Worm (Caenorhabditis elegans) whole organism, young adult: ENCODE measurements around the gene C15H9.2.

Experiments used
- B0035.1 ChIP-seq: sonication (generic microtip); optimal IDR thresholded peaks from 2 replicates; lab custom pipeline; 2016; ENCODE audit warnings: missing genetic modification characterization, mild to moderate bottlenecking, missing compliant biosample characterization, missing genotype, missing genetic modification reagents
- F10E7.11 ChIP-seq: sonication (generic microtip); optimal IDR thresholded peaks from 2 replicates; lab custom pipeline; 2017; ENCODE audit warnings: mild to moderate bottlenecking, missing genetic modification characterization, moderate library complexity, missing compliant biosample characterization
- F33H1.4 ChIP-seq: fragments of 200-800 bp; sonication (Bioruptor generic); IDR thresholded peaks from 2 replicates; pipeline ENCODE4 v1.3.6; 2022; ENCODE audit warnings: missing genetic modification reagents, missing genetic modification characterization, missing compliant biosample characterization
- F55B11.4 ChIP-seq: sonication (generic microtip); optimal IDR thresholded peaks from 2 replicates; lab custom pipeline; 2016; ENCODE audit warnings: missing compliant biosample characterization, missing genetic modification characterization, borderline replicate concordance; ENCODE audit not compliant: insufficient read depth
- T26A5.8 ChIP-seq: sonication (generic microtip); optimal IDR thresholded peaks from 2 replicates; lab custom pipeline; 2016; ENCODE audit warnings: missing genetic modification characterization, missing compliant biosample characterization
- Y53G8AR.9 ChIP-seq: fragments of 200-800 bp; sonication (Bioruptor generic); conservative IDR thresholded peaks from 2 replicates; pipeline ENCODE4 v1.3.6; 2022; ENCODE audit warnings: missing genetic modification reagents, missing genetic modification characterization, missing compliant biosample characterization
- Y67H2A.10 ChIP-seq: fragments of 200-800 bp; sonication (Bioruptor generic); conservative IDR thresholded peaks from 2 replicates; pipeline ENCODE4 v1.3.6; 2022; ENCODE audit warnings: missing genetic modification reagents, missing genetic modification characterization, missing compliant biosample characterization
- Y95B8A.8 ChIP-seq: fragments of 200-800 bp; sonication (Bioruptor generic); IDR thresholded peaks from 2 replicates; pipeline ENCODE4 v1.3.6; 2022; ENCODE audit warnings: missing genetic modification reagents, missing genetic modification characterization, missing compliant biosample characterization
- akir-1 ChIP-seq: fragments of 200-800 bp; sonication (Bioruptor generic); optimal IDR thresholded peaks from 2 replicates; lab custom pipeline; 2018; ENCODE audit warnings: mild to moderate bottlenecking, missing genetic modification characterization, moderate library complexity, missing compliant biosample characterization
- ama-1 ChIP-seq, 3 experiments: fragments of 150-350 bp in 1 of 3; sonication (generic microtip) in 2 of 3; optimal IDR thresholded peaks; 2 replicates each; lab custom pipeline; 2014 to 2018; ENCODE audit warnings: missing biosample characterization in 2 of 3, missing genetic modification characterization in 2 of 3, missing genetic modification reagents in 2 of 3
- attf-3 ChIP-seq: fragments of 200-800 bp; sonication (Bioruptor generic); conservative IDR thresholded peaks from 2 replicates; pipeline ENCODE4 v1.3.6; 2022; ENCODE audit warnings: missing genetic modification reagents, missing genetic modification characterization, missing compliant biosample characterization
- bed-1 ChIP-seq: fragments of 200-800 bp; sonication (Bioruptor generic); IDR thresholded peaks from 2 replicates; pipeline ENCODE4 v1.3.6; 2022; ENCODE audit warnings: missing genetic modification reagents, missing genetic modification characterization, missing compliant biosample characterization
- ccch-3 ChIP-seq: fragments of 200-800 bp; sonication (Bioruptor generic); optimal IDR thresholded peaks from 2 replicates; lab custom pipeline; 2018; ENCODE audit warnings: mild to moderate bottlenecking, missing genetic modification characterization, missing compliant biosample characterization
- ceh-40 ChIP-seq: fragments of 200-800 bp; sonication (Bioruptor generic); IDR thresholded peaks from 2 replicates; pipeline ENCODE4 v1.3.6; 2022; ENCODE audit warnings: missing genetic modification characterization, missing compliant biosample characterization
- chd-7 ChIP-seq: sonication (generic microtip); optimal IDR thresholded peaks from 2 replicates; lab custom pipeline; 2016; ENCODE audit warnings: mild to moderate bottlenecking, missing genetic modification characterization, moderate library complexity, missing compliant biosample characterization
- dox-1 ChIP-seq: fragments of 200-800 bp; sonication (Bioruptor generic); IDR thresholded peaks from 2 replicates; pipeline ENCODE4 v1.3.6; 2022; ENCODE audit warnings: missing genetic modification reagents, missing genetic modification characterization, missing compliant biosample characterization
- efl-1 ChIP-seq: fragments of 150-350 bp; optimal IDR thresholded peaks from 2 replicates; lab custom pipeline; 2014; ENCODE audit warnings: missing biosample characterization, missing genetic modification reagents, missing genetic modification characterization
- ekl-4 ChIP-seq: fragments of 200-800 bp; sonication (Bioruptor generic); IDR thresholded peaks from 2 replicates; pipeline ENCODE4 v1.3.6; 2022; ENCODE audit warnings: missing genetic modification reagents, missing genetic modification characterization, missing compliant biosample characterization
- hlh-12 ChIP-seq: sonication (generic microtip); optimal IDR thresholded peaks from 2 replicates; lab custom pipeline; 2016; ENCODE audit warnings: missing genetic modification characterization, missing compliant biosample characterization
- hmg-20 ChIP-seq: fragments of 200-800 bp; sonication (Bioruptor generic); IDR thresholded peaks from 2 replicates; pipeline ENCODE4 v1.3.6; 2022; ENCODE audit warnings: missing genetic modification reagents, missing genetic modification characterization, missing compliant biosample characterization
- lag-1 ChIP-seq: fragments of 200-800 bp; sonication (Bioruptor generic); IDR thresholded peaks from 2 replicates; pipeline ENCODE4 v1.3.6; 2022; ENCODE audit warnings: missing genetic modification reagents, missing genetic modification characterization, missing compliant biosample characterization
- lin-26 ChIP-seq: fragments of 200-800 bp; sonication (Bioruptor generic); IDR thresholded peaks from 2 replicates; pipeline ENCODE4 v1.3.6; 2022; ENCODE audit warnings: missing genetic modification reagents, missing genetic modification characterization, missing compliant biosample characterization
- lin-40 ChIP-seq: sonication (generic microtip); optimal IDR thresholded peaks from 2 replicates; lab custom pipeline; 2016; ENCODE audit warnings: missing genetic modification characterization, mild to moderate bottlenecking, missing compliant biosample characterization, missing genotype, missing genetic modification reagents
- lir-1 ChIP-seq: fragments of 200-800 bp; sonication (Bioruptor generic); conservative IDR thresholded peaks from 2 replicates; pipeline ENCODE4 v1.3.6; 2022; ENCODE audit warnings: missing genetic modification reagents, missing genetic modification characterization, missing compliant biosample characterization
- lsl-1 ChIP-seq: fragments of 200-800 bp; sonication (Bioruptor generic); optimal IDR thresholded peaks from 2 replicates; lab custom pipeline; 2018; ENCODE audit warnings: mild to moderate bottlenecking, missing genetic modification characterization, moderate library complexity, missing compliant biosample characterization
- madf-8 ChIP-seq: fragments of 200-800 bp; sonication (Bioruptor generic); conservative IDR thresholded peaks from 2 replicates; pipeline ENCODE4 v1.3.6; 2022; ENCODE audit warnings: missing genetic modification reagents, missing genetic modification characterization, missing compliant biosample characterization
- nfya-2 ChIP-seq: fragments of 200-800 bp; sonication (Bioruptor generic); IDR thresholded peaks from 2 replicates; pipeline ENCODE4 v1.3.6; 2022; ENCODE audit warnings: missing genetic modification reagents, missing genetic modification characterization, missing compliant biosample characterization
- nhr-90 ChIP-seq: sonication (generic microtip); optimal IDR thresholded peaks from 2 replicates; lab custom pipeline; 2016; ENCODE audit warnings: missing genotype, mild to moderate bottlenecking, missing genetic modification characterization, missing compliant biosample characterization
- pha-4 ChIP-seq: fragments of 150-350 bp; sonication (generic microtip); optimal IDR thresholded peaks from 2 replicates; lab custom pipeline; 2014; ENCODE audit warnings: missing biosample characterization, missing genetic modification reagents, missing genetic modification characterization
- repo-1 ChIP-seq: sonication (generic microtip); optimal IDR thresholded peaks from 2 replicates; lab custom pipeline; 2017; ENCODE audit warnings: mild to moderate bottlenecking, missing genetic modification characterization, missing compliant biosample characterization
- rpc-1 ChIP-seq, 2 experiments: fragments of 150-350 bp in 1 of 2; sonication (generic microtip) in 1 of 2; optimal IDR thresholded peaks; 2 replicates each; lab custom pipeline; 2014 to 2018; ENCODE audit warnings: missing biosample characterization in 1 of 2, missing genetic modification characterization in 1 of 2, missing genetic modification reagents in 1 of 2, missing genotype in 1 of 2
- snpc-4 ChIP-seq, 5 experiments: fragments of 150-350 bp in 1 of 5; sonication (generic microtip) in 4 of 5; optimal IDR thresholded peaks; 2 replicates each; lab custom pipeline; 2014 to 2018; ENCODE audit warnings: missing genetic modification characterization in 5 of 5, missing biosample characterization in 3 of 5, antibody characterized with exemption in 2 of 5, mild to moderate bottlenecking in 2 of 5, missing compliant biosample characterization in 2 of 5, missing genotype in 2 of 5, moderate library complexity in 2 of 5, missing genetic modification reagents in 1 of 5
- sptf-2 ChIP-seq: fragments of 200-800 bp; sonication (Bioruptor generic); optimal IDR thresholded peaks from 2 replicates; lab custom pipeline; 2018; ENCODE audit warnings: mild to moderate bottlenecking, missing genetic modification characterization, missing compliant biosample characterization
- unc-62 ChIP-seq: fragments of 150-350 bp; optimal IDR thresholded peaks from 2 replicates; lab custom pipeline; 2014; ENCODE audit warnings: missing biosample characterization, missing genetic modification reagents, missing genetic modification characterization
- zim-3 ChIP-seq: sonication (generic microtip); optimal IDR thresholded peaks from 2 replicates; lab custom pipeline; 2017; ENCODE audit warnings: mild to moderate bottlenecking, missing genetic modification characterization, moderate library complexity, missing compliant biosample characterization
- ztf-22 ChIP-seq: fragments of 200-800 bp; sonication (Bioruptor generic); optimal IDR thresholded peaks from 2 replicates; lab custom pipeline; 2018; ENCODE audit warnings: mild to moderate bottlenecking, missing genetic modification characterization, moderate library complexity, missing compliant biosample characterization
- ztf-26 ChIP-seq: sonication (generic microtip); optimal IDR thresholded peaks from 2 replicates; lab custom pipeline; 2017; ENCODE audit warnings: missing genetic modification characterization, missing compliant biosample characterization
- ztf-28 ChIP-seq: fragments of 200-800 bp; sonication (Bioruptor generic); IDR thresholded peaks from 2 replicates; pipeline ENCODE4 v1.3.6; 2022; ENCODE audit warnings: missing genetic modification reagents, missing genetic modification characterization, missing compliant biosample characterization

The C15H9.2 gene

ce11 chrX:6091967-6092366 lies 26.4 kb upstream of the C15H9.2 start, which contains the start of gene hsp-3 (continued):
- TF ChIP-seq Y53G8AR.9 (peak; percentile 94), attf-3 (0 out of 2 replicates have a peak, but pooled peaks have one; percentile 15), ccch-3 (GFP tag; lab: Kevin White, UChicago) (no peak), Y67H2A.10 (GFP tag; lab: Robert Waterston, UW) (peak; percentile 94), chd-7 (tag; lab: Kevin White, UChicago) (peak; percentile 96), lir-1 (GFP tag; lab: Robert Waterston, UW) (peak; percentile 95), efl-1 (GFP tag; lab: Kevin White, UChicago) (no peak), ztf-28 (GFP tag; lab: Robert Waterston, UW) (0 out of 2 replicates have a peak, but pooled peaks have one; percentile 62), unc-62 (peak; percentile 86), ama-1 (optimal IDR thresholded peaks at IDR 0.05; lab: Kevin White, UChicago) (no peak), ama-1 (GFP tag; optimal IDR thresholded peaks at IDR 0.05; lab: Kevin White, UChicago) (no peak), lsl-1 (GFP tag; lab: Kevin White, UChicago) (peak; percentile 13), pha-4 (tag; lab: Kevin White, UChicago) (peak; percentile 78), rpc-1 (optimal IDR thresholded peaks at IDR 0.05; lab: Kevin White, UChicago) (no peak), rpc-1 (tag; optimal IDR thresholded peaks at IDR 0.05; lab: Kevin White, UChicago) (no peak), zim-3 (tag; lab: Kevin White, UChicago) (peak; percentile 83), ekl-4 (GFP tag; lab: Robert Waterston, UW) (peak; percentile 95), T26A5.8 (tag; lab: Kevin White, UChicago) (no peak), lag-1 (GFP tag; lab: Robert Waterston, UW) (no peak), ztf-22 (peak; percentile 93), snpc-4 (GFP tag; optimal IDR thresholded peaks at IDR 0.05; lab: Kevin White, UChicago) (no peak), snpc-4 (tag; optimal IDR thresholded peaks at IDR 0.05; lab: Kevin White, UChicago) (peak in 3 of 4 experiments; percentile 60 to 82 (median 78)), F55B11.4 (no peak), lin-40 (tag; lab: Kevin White, UChicago) (peak; percentile 96), akir-1 (GFP tag; lab: Kevin White, UChicago) (peak; percentile 73), hlh-12 (no peak), ceh-40 (GFP tag; lab: Robert Waterston, UW) (0 out of 2 replicates have a peak, but pooled peaks have one; percentile 50), bed-1 (GFP tag; lab: Robert Waterston, UW) (no peak), repo-1 (tag; lab: Kevin White, UChicago) (peak; percentile 88), madf-8 (no peak), lin-26 (GFP tag; lab: Robert Waterston, UW) (peak; percentile 90), F10E7.11 (no peak), nhr-90 (tag; lab: Kevin White, UChicago) (peak; percentile 97), hmg-20 (GFP tag; lab: Robert Waterston, UW) (no peak), nfya-2 (peak; percentile 99), B0035.1 (tag; lab: Kevin White, UChicago) (peak; percentile 78), sptf-2 (peak; percentile 51), ztf-26 (tag; lab: Kevin White, UChicago) (peak; percentile 95), F33H1.4 (GFP tag; lab: Robert Waterston, UW) (peak; percentile 13; the same call in 1 of the 2 replicates)

ce11 chrX:6092533-6092932 lies 25.8 kb upstream of the C15H9.2 start:
- peak; percentile 36 for TF ChIP-seq ama-1 (optimal IDR thresholded peaks at IDR 0.05; lab: Kevin White, UChicago)
- no peak for TF ChIP-seq ama-1 (GFP tag; optimal IDR thresholded peaks at IDR 0.05; lab: Kevin White, UChicago)
- no peak for TF ChIP-seq dox-1 (GFP tag; lab: Robert Waterston, UW)
- TF ChIP-seq Y95B8A.8 (GFP tag; lab: Robert Waterston, UW), result no peak
